Worm (Caenorhabditis elegans): ENCODE measurements around the gene ceh-58.

The ceh-58 gene

DNA sequence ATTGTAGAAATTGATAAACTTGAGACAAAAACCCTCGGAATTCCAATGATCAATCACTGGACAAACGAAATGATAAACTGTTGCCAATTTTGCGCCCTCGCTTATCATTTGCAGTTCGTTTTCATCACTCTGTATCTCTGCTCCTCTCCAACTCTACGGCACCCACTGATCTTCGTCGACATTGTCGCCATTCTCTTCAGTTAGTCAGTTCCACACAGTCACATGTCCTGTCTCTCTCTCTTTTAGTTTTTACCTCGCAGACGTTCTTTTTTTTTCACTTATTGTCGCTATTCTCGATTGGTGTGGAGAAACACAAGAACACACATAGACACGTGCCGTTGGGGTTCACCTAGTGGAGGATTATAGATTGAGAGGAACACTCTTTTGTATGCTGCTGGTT is 19.6 kb upstream of the ceh-58 start:
- TF ChIP-seq unc-39 (tag; optimal IDR thresholded peaks at IDR 0.05) (no peak), lin-32 (GFP tag; optimal IDR thresholded peaks at IDR 0.05) (no peak), nhr-76 (tag; optimal IDR thresholded peaks at IDR 0.05) (no peak), flh-1 (GFP tag; optimal IDR thresholded peaks at IDR 0.05) (no peak), nhr-12 (tag; optimal IDR thresholded peaks at IDR 0.05) (no peak)

DNA sequence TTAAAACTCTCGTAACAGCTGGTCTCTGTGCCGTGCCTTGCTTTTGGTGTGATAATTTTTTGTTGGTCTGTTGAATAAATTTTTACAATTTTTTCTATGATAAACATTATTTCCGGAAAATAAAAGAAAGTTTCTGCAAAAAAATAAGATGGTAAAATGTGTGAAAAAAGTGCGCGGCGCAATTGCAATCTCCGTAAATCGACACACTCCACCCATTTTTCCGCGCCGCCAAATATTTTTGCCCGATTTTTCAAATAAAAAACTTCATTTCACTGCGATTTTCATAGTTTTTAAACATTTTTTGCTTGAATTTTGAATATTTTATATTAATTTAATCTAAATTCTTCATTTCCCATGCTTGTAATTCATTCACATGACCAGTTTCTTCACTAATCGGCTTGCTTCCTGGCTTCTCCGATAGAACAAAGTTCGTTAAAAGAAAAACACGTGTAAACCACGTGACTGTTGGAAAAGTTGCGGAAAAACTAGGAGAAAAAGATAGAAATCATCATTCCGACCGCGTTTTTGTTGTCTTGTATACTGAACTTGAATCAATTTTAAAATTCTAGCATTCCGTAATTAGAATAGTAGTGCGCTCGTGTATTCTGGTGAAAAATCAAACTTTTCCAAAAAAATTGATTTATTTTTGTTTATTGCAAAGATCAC is 18.8 kb upstream of the ceh-58 start:
- TF ChIP-seq ceh-39 (tag; optimal IDR thresholded peaks at IDR 0.05) (peak; percentile 4), zip-8 (tag; optimal IDR thresholded peaks at IDR 0.05) (no peak), nhr-2 (tag; optimal IDR thresholded peaks at IDR 0.05) (no peak), ztf-11 (tag; optimal IDR thresholded peaks at IDR 0.05) (no peak), unc-39 (tag; optimal IDR thresholded peaks at IDR 0.05) (no peak), mls-2 (tag; optimal IDR thresholded peaks at IDR 0.05) (peak; percentile 66), elt-3 (tag; optimal IDR thresholded peaks at IDR 0.05) (no peak), mab-5 (tag; optimal IDR thresholded peaks at IDR 0.05) (no peak), M03D4.4 (tag; optimal IDR thresholded peaks at IDR 0.05) (peak; percentile 82), lin-32 (GFP tag; optimal IDR thresholded peaks at IDR 0.05) (peak; percentile 30), unc-62 (GFP tag; optimal IDR thresholded peaks at IDR 0.05) (no peak), nhr-76 (tag; optimal IDR thresholded peaks at IDR 0.05) (no peak), hlh-1 (tag; optimal IDR thresholded peaks at IDR 0.05) (peak; percentile 39), snpc-4 (tag; optimal IDR thresholded peaks at IDR 0.05) (no peak), cnd-1 (tag; optimal IDR thresholded peaks at IDR 0.05) (peak; percentile 38), lsy-2 (tag; optimal IDR thresholded peaks at IDR 0.05) (peak; percentile 52), nhr-28 (tag; optimal IDR thresholded peaks at IDR 0.05) (no peak), unc-120 (tag; optimal IDR thresholded peaks at IDR 0.05; ENCODE audit: poor library complexity, severe bottlenecking) (peak; percentile 70), blmp-1 (tag; optimal IDR thresholded peaks at IDR 0.05) (no peak), mep-1 (tag; optimal IDR thresholded peaks at IDR 0.05) (peak; percentile 78), nhr-237 (tag; optimal IDR thresholded peaks at IDR 0.05) (peak; percentile 11), sem-2 (GFP tag; optimal IDR thresholded peaks at IDR 0.05) (no peak), ces-1 (GFP tag; optimal IDR thresholded peaks at IDR 0.05) (peak; percentile 48), drap-1 (GFP tag; optimal IDR thresholded peaks at IDR 0.05) (peak; percentile 54), ceh-43 (GFP tag; optimal IDR thresholded peaks at IDR 0.05) (peak; percentile 77), bed-3 (GFP tag; optimal IDR thresholded peaks at IDR 0.05) (peak; percentile 37), lin-13 (tag; optimal IDR thresholded peaks at IDR 0.05) (no peak), nhr-12 (tag; optimal IDR thresholded peaks at IDR 0.05) (no peak), ceh-83 (GFP tag; optimal IDR thresholded peaks at IDR 0.05) (peak; percentile 74), elt-1 (tag; optimal IDR thresholded peaks at IDR 0.05; ENCODE audit: borderline replicate concordance, insufficient read depth) (peak; percentile 54), tbx-8 (GFP tag; optimal IDR thresholded peaks at IDR 0.05) (peak; percentile 78), flh-1 (GFP tag; optimal IDR thresholded peaks at IDR 0.05) (peak; percentile 5), sptf-1 (tag; optimal IDR thresholded peaks at IDR 0.05) (peak; percentile 91), pha-4 (tag; optimal IDR thresholded peaks at IDR 0.05) (no peak), ham-2 (GFP tag; optimal IDR thresholded peaks at IDR 0.05) (no peak)

DNA sequence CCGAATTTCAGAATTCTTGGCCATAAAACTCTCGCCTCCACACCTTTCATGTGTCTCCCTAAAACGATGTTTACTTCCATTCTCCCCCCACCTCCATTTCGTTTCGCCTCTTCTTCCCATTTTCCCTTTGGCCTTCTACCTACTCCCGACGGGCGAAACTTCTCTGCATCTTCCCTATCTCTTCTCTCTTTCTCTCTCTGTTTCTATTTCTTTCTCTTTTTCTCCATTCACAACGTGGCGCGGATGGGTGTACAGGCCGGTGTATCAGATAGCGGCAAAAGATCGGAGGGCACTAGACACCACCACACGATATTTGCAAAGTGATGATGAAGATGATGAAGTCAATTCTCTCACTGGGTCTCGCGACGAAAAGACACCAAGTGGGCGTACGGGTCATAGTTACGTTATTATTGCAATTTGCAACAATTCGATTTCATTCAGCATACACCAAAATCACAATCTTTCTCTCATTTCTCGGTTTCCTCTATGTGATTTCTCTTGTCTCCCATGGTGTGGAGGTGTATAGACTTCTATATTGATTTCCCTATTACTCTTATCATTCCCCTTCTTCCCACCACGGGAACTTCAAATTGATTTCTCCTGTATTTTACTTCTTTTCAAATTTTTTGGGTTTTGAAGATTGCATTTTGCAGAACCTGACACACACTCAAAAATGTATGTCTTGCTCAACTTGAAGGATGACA is 15.4 kb upstream of the ceh-58 start, which contains the start of gene ztf-27:
ztf-27 (plus strand) TSS at position 654 of the 704 bp plus-strand sequence.
- TF ChIP-seq ceh-43 (GFP tag; optimal IDR thresholded peaks at IDR 0.05) (no peak), pha-4 (tag; optimal IDR thresholded peaks at IDR 0.05) (no peak), unc-120 (tag; optimal IDR thresholded peaks at IDR 0.05; ENCODE audit: poor library complexity, severe bottlenecking) (peak; percentile 75), sptf-1 (tag; optimal IDR thresholded peaks at IDR 0.05) (peak; percentile 37), nhr-237 (tag; optimal IDR thresholded peaks at IDR 0.05) (peak; percentile 41)
